Fruit fly (Drosophila melanogaster): ENCODE measurements around the gene CG2116.

- no peak for TF ChIP-seq CG8478 (optimal IDR thresholded peaks at IDR 0.05)
- no peak for TF ChIP-seq CTCF (optimal IDR thresholded peaks at IDR 0.05)
These were observed 22.5 kb downstream of the CG2116 start, which contains the start of gene Gbeta5 for dm6 chrX:8152077-8152476.

All from S2 (cell line).